Comparison of ENCODE assay signal across 3 fruit fly cellular contexts in the genomic region with DNA sequence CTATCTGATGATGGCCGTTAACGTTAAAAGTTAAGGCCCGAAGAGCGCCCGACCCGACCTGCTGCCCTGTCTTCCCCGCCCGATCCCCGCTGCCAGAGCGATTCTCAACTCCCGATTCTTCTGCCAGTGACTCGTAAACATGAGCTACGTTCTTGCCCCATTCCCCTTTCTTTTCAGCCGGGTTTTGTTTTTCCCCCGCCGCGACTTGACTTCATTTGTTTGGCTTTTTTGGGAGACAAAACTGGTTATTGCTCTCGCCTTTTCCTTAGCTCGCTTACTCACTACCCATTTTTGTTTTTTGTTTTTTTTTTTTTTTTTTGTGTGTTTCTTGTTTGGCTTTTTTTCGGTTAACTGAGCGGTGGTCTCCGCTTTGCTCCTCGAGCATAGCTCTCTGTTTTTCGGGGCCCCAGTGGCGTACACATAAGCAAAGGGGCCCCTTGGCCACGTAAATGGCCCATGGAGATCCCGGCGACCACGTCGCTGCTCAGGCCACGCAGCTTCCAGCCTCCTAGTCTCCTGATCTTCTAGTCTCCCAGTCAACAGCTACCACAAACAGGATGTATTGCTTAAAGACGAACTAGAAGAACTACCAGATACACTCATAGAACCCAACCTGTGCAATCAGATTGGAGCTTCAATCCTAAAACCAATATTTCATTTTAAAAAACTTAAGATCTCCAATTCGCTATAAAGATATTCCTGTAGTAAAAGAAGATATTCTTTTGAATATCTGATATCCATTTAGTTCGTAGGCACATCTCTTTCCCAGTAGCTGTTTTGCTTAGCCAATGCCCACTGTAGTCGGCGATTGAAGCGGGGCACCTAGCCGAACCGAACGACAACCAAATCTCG.
TF ChIP-seq lines count a peak whose summit lies in the region.

No protein-coding gene starts in this region.

TF ChIP-seq in whole organism, embryonic, 481 proteins besides CTCF, POLR2A, EP300 and RAD21 (continued from another document and continues in another):
- TF ChIP-seq phol (tag; optimal IDR thresholded peaks at IDR 0.05; lab: Kevin White, UChicago) = peak; percentile 38
- peak; percentile 49 for TF ChIP-seq CG1603 (tag; optimal IDR thresholded peaks at IDR 0.05; lab: Kevin White, UChicago)
- TF ChIP-seq CG1832 (GFP tag; optimal IDR thresholded peaks at IDR 0.05; lab: Kevin White, UChicago) = no peak
- TF ChIP-seq CG31441 (GFP tag; IDR thresholded peaks at IDR 0.05; lab: Robert Waterston, UW) = peak; percentile 48
- no peak for TF ChIP-seq CG10321 (GFP tag; IDR thresholded peaks at IDR 0.05; lab: Robert Waterston, UW)
- TF ChIP-seq Hmr (GFP tag; optimal IDR thresholded peaks at IDR 0.05; lab: Kevin White, UChicago) = no peak
- TF ChIP-seq Usf (GFP tag; optimal IDR thresholded peaks at IDR 0.05; lab: Kevin White, UChicago) = peak; percentile 4
- peak; percentile 41; the same call in 1 of the 2 replicates for TF ChIP-seq Xrp1 (GFP tag; IDR thresholded peaks at IDR 0.05; lab: Robert Waterston, UW)
- peak in 1 of 3 experiments; percentile 70 for TF ChIP-seq lola (GFP tag; optimal IDR thresholded peaks at IDR 0.05; lab: Kevin White, UChicago)
- 0 out of 3 replicates have a peak, but pooled peaks have one; percentile 18 for TF ChIP-seq CG17361 (GFP tag; IDR thresholded peaks at IDR 0.05; lab: Robert Waterston, UW)
- peak; percentile 56 for TF ChIP-seq gem (tag; optimal IDR thresholded peaks at IDR 0.05; lab: Kevin White, UChicago)
- TF ChIP-seq CG7556 (GFP tag; optimal IDR thresholded peaks at IDR 0.05; lab: Kevin White, UChicago) = peak; percentile 14
- TF ChIP-seq Oli (tag; optimal IDR thresholded peaks at IDR 0.05; lab: Kevin White, UChicago) = peak; percentile 20
- TF ChIP-seq dmrt11E (tag; optimal IDR thresholded peaks at IDR 0.05; lab: Kevin White, UChicago) = peak; percentile 68
- TF ChIP-seq CG13424 (tag; optimal IDR thresholded peaks at IDR 0.05; lab: Kevin White, UChicago) = peak; percentile 11
- TF ChIP-seq stc (GFP tag; IDR thresholded peaks at IDR 0.05; lab: Robert Waterston, UW) = no peak
- TF ChIP-seq bsh (GFP tag; optimal IDR thresholded peaks at IDR 0.05; lab: Kevin White, UChicago) = peak; percentile 53 to 54
- no peak for TF ChIP-seq Fer3 (tag; optimal IDR thresholded peaks at IDR 0.05; lab: Kevin White, UChicago)
- TF ChIP-seq CG30403 (GFP tag; optimal IDR thresholded peaks at IDR 0.05; lab: Kevin White, UChicago) = peak; percentile 9
- TF ChIP-seq dm (GFP tag; optimal IDR thresholded peaks at IDR 0.05; lab: Kevin White, UChicago) = no peak
- peak; percentile 86 for TF ChIP-seq nom (GFP tag; optimal IDR thresholded peaks at IDR 0.05; lab: Kevin White, UChicago)
- TF ChIP-seq Mad (GFP tag; optimal IDR thresholded peaks at IDR 0.05; lab: Kevin White, UChicago) = no peak
- 0 out of 3 replicates have a peak, but pooled peaks have one; percentile 31 for TF ChIP-seq zfh1 (GFP tag; IDR thresholded peaks at IDR 0.05; lab: Robert Waterston, UW)
- TF ChIP-seq Hey (tag; optimal IDR thresholded peaks at IDR 0.05; lab: Kevin White, UChicago) = no peak
- peak; percentile 71 for TF ChIP-seq Drgx (GFP tag; IDR thresholded peaks at IDR 0.05; lab: Robert Waterston, UW)
- TF ChIP-seq CG16779 (GFP tag; IDR thresholded peaks at IDR 0.05; lab: Robert Waterston, UW) = no peak
- TF ChIP-seq CG10543 (GFP tag; optimal IDR thresholded peaks at IDR 0.05; lab: Kevin White, UChicago) = peak; percentile 38
- peak; percentile 6 for TF ChIP-seq CG8388 (GFP tag; optimal IDR thresholded peaks at IDR 0.05; lab: Kevin White, UChicago)
- TF ChIP-seq CG10267 (tag; optimal IDR thresholded peaks at IDR 0.05; lab: Kevin White, UChicago) = peak; percentile 15
- no peak for TF ChIP-seq CG11456 (GFP tag; IDR thresholded peaks at IDR 0.05; lab: Robert Waterston, UW)
- peak; percentile 12 for TF ChIP-seq PHDP (tag; optimal IDR thresholded peaks at IDR 0.05; lab: Kevin White, UChicago)
- peak; percentile 11 for TF ChIP-seq CG16815 (GFP tag; optimal IDR thresholded peaks at IDR 0.05; lab: Kevin White, UChicago)
- peak; percentile 5 for TF ChIP-seq CG8924 (tag; optimal IDR thresholded peaks at IDR 0.05; lab: Kevin White, UChicago)
- TF ChIP-seq CG2712 (tag; optimal IDR thresholded peaks at IDR 0.05; lab: Kevin White, UChicago) = peak; percentile 53
- peak; percentile 37 for TF ChIP-seq CoRest (tag; optimal IDR thresholded peaks at IDR 0.05; lab: Kevin White, UChicago)
- 0 out of 2 replicates have a peak, but pooled peaks have one; percentile 8 for TF ChIP-seq CG4404 (GFP tag; IDR thresholded peaks at IDR 0.05; lab: Robert Waterston, UW)
- TF ChIP-seq croc (GFP tag; conservative IDR thresholded peaks at IDR 0.05; lab: Robert Waterston, UW) = peak; percentile 38; the same call in 2 of the 3 replicates
- peak; percentile 21 for TF ChIP-seq CG17359 (tag; optimal IDR thresholded peaks at IDR 0.05; lab: Kevin White, UChicago)
- TF ChIP-seq lmd (GFP tag; IDR thresholded peaks at IDR 0.05; lab: Robert Waterston, UW) = no peak
- TF ChIP-seq sqz (GFP tag; optimal IDR thresholded peaks at IDR 0.05; lab: Kevin White, UChicago) = peak; percentile 65

TF ChIP-seq in whole organism, prepupa, 60 proteins besides CTCF, POLR2A, EP300 and RAD21 (continued from another document):
- TF ChIP-seq CG3032 (tag; optimal IDR thresholded peaks at IDR 0.05; lab: Kevin White, UChicago) (peak; percentile 60), CG10669 (GFP tag; optimal IDR thresholded peaks at IDR 0.05; lab: Kevin White, UChicago) (peak; percentile 62), CG15336 (GFP tag; IDR thresholded peaks at IDR 0.05; lab: Robert Waterston, UW) (peak; percentile 85), salr (GFP tag; optimal IDR thresholded peaks at IDR 0.05; lab: Kevin White, UChicago) (peak; percentile 43 to 63), vri (GFP tag; optimal IDR thresholded peaks at IDR 0.05; lab: Kevin White, UChicago) (peak; percentile 56), CG32006 (GFP tag; optimal IDR thresholded peaks at IDR 0.05; lab: Kevin White, UChicago) (peak; percentile 90), Hr39 (GFP tag; optimal IDR thresholded peaks at IDR 0.05; lab: Kevin White, UChicago) (peak; percentile 4), Smox (GFP tag; optimal IDR thresholded peaks at IDR 0.05; lab: Kevin White, UChicago) (no peak), CG8119 (GFP tag; IDR thresholded peaks at IDR 0.05; lab: Robert Waterston, UW) (peak; percentile 88), acj6 (GFP tag; optimal IDR thresholded peaks at IDR 0.05; lab: Kevin White, UChicago) (peak; percentile 67), CG3919 (GFP tag; optimal IDR thresholded peaks at IDR 0.05; lab: Kevin White, UChicago) (peak; percentile 55), CG4318 (GFP tag; optimal IDR thresholded peaks at IDR 0.05; lab: Kevin White, UChicago) (peak; percentile 87), Eip75B (GFP tag; optimal IDR thresholded peaks at IDR 0.05; lab: Kevin White, UChicago) (peak; percentile 65), dsx (GFP tag; optimal IDR thresholded peaks at IDR 0.05; lab: Kevin White, UChicago; ENCODE audit: poor library complexity, severe bottlenecking) (peak; percentile 72), CG11902 (GFP tag; optimal IDR thresholded peaks at IDR 0.05; lab: Kevin White, UChicago) (no peak), net (GFP tag; optimal IDR thresholded peaks at IDR 0.05; lab: Kevin White, UChicago) (peak; percentile 74), Ets96B (tag; optimal IDR thresholded peaks at IDR 0.05; lab: Kevin White, UChicago) (peak; percentile 67), Eip78C (GFP tag; lab: Kevin White, UChicago) (peak; percentile 82), spab (GFP tag; optimal IDR thresholded peaks at IDR 0.05; lab: Kevin White, UChicago) (peak; percentile 63), pdm3 (GFP tag; optimal IDR thresholded peaks at IDR 0.05; lab: Kevin White, UChicago) (peak; percentile 81), CG11762 (GFP tag; optimal IDR thresholded peaks at IDR 0.05; lab: Kevin White, UChicago; ENCODE audit: insufficient read depth) (no peak), CG34406 (GFP tag; optimal IDR thresholded peaks at IDR 0.05; lab: Kevin White, UChicago) (peak; percentile 59), fd85E (GFP tag; optimal IDR thresholded peaks at IDR 0.05; lab: Kevin White, UChicago) (no peak), CG6163 (GFP tag; IDR thresholded peaks at IDR 0.05; lab: Robert Waterston, UW) (peak; percentile 85), Hr38 (GFP tag; optimal IDR thresholded peaks at IDR 0.05; lab: Kevin White, UChicago) (peak; percentile 14), Sox102F (GFP tag; optimal IDR thresholded peaks at IDR 0.05; lab: Kevin White, UChicago) (peak; percentile 69), CG9139 (GFP tag; optimal IDR thresholded peaks at IDR 0.05; lab: Kevin White, UChicago) (peak; percentile 69), ss (GFP tag; optimal IDR thresholded peaks at IDR 0.05; lab: Kevin White, UChicago) (peak; percentile 82 to 83), CG6854 (GFP tag; optimal IDR thresholded peaks at IDR 0.05; lab: Kevin White, UChicago) (peak; percentile 90), CG8632 (GFP tag; optimal IDR thresholded peaks at IDR 0.05; lab: Kevin White, UChicago) (peak; percentile 47), esn (GFP tag; optimal IDR thresholded peaks at IDR 0.05; lab: Kevin White, UChicago) (peak; percentile 39), Met (GFP tag; optimal IDR thresholded peaks at IDR 0.05; lab: Kevin White, UChicago) (peak; percentile 43), svp (GFP tag; lab: Kevin White, UChicago) (peak; percentile 72), CG31627 (GFP tag; optimal IDR thresholded peaks at IDR 0.05; lab: Kevin White, UChicago) (peak; percentile 24), Sox15 (GFP tag; optimal IDR thresholded peaks at IDR 0.05; lab: Kevin White, UChicago) (peak; percentile 48), achi (GFP tag; optimal IDR thresholded peaks at IDR 0.05; lab: Kevin White, UChicago) (peak; percentile 53), eg (GFP tag; IDR thresholded peaks at IDR 0.05; lab: Robert Waterston, UW) (peak; percentile 93), dac (GFP tag; optimal IDR thresholded peaks at IDR 0.05; lab: Kevin White, UChicago) (peak; percentile 79), topi (GFP tag; optimal IDR thresholded peaks at IDR 0.05; lab: Kevin White, UChicago) (peak; percentile 43), CG11294 (GFP tag; IDR thresholded peaks at IDR 0.05; lab: Robert Waterston, UW) (peak; percentile 71; the same call in 1 of the 2 replicates)

TF ChIP-seq in whole organism, wandering third instar larva, 38 proteins besides CTCF, POLR2A, EP300 and RAD21 (continued from another document):
- TF ChIP-seq Vsx2 (GFP tag; optimal IDR thresholded peaks at IDR 0.05; lab: Kevin White, UChicago; ENCODE audit: partially characterized antibody) = peak; percentile 38
TF ChIP-seq in whole organism, wandering third instar larva: peak in this region for 18.
